Worm (Caenorhabditis elegans): Measurements from ENCODE around the gene Y32H12A.8.

- TF ChIP-seq lin-39 (tag; optimal IDR thresholded peaks at IDR 0.05) = no peak
- no peak for TF ChIP-seq ceh-82 (tag; optimal IDR thresholded peaks at IDR 0.05)
- TF ChIP-seq dmd-8 (GFP tag; IDR thresholded peaks at IDR 0.05) = no peak
- no peak for TF ChIP-seq aly-2 (tag; optimal IDR thresholded peaks at IDR 0.05)
- TF ChIP-seq nhr-6 (tag; optimal IDR thresholded peaks at IDR 0.05) = no peak
- TF ChIP-seq ces-1 (GFP tag; optimal IDR thresholded peaks at IDR 0.05) = no peak
These were observed 44.6 kb upstream of the Y32H12A.8 start, which contains the start of gene paa-1 for ce11 chrIII:5450430-5450829.

All from whole organism, L4 larva.